Fruit fly (Drosophila melanogaster): ENCODE results near the gene Sirt2.

Sirt2 gene

DNA sequence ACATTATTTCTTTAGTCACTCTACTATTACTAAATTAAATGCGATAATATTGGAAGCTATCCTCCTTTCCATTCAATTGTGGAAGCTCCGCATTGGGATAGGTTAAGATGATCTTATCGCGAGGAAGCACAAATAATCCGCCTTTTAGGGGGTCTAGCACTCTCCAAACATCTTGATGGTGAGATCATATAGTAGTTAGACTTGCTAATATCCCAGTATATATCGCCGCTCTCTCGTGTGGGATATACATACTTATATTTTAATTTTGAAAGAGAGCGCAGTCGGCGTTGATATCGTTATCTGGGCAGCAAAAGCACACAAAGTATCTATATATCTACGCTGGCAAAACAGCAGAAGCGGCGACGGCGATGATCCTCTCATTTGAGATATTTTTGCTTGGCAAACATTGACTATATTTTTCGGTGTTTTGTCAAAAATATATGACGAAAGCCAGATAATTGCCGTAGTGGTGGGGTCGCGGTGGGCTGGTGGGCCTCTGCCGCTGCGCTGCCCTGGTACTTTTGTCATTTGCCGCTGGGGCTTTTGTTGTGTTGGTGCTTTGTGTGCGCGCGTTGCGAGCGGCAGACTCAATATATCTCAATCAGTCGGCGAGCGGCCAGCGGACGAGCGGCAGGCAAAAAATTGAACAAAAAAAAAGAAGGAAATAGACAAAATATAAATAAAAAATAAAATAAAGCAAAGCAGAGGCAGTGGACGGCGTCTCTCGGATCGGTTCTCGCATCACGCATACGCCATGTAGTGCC, 10.7 kb upstream of the Sirt2 start (continued):
- TF ChIP-seq tna (GFP tag; IDR thresholded peaks at IDR 0.05; ENCODE audit: partially characterized antibody), result no peak
- TF ChIP-seq org-1 (GFP tag; optimal IDR thresholded peaks at IDR 0.05), result no peak
- no peak for TF ChIP-seq CG2712 (tag; optimal IDR thresholded peaks at IDR 0.05)
- TF ChIP-seq Lpt (GFP tag; optimal IDR thresholded peaks at IDR 0.05), result no peak
- TF ChIP-seq CG2889 (GFP tag; IDR thresholded peaks at IDR 0.05), result no peak
- TF ChIP-seq danr (GFP tag; IDR thresholded peaks at IDR 0.05), result no peak
- TF ChIP-seq gsb-n (tag; optimal IDR thresholded peaks at IDR 0.05), result no peak
- no peak for TF ChIP-seq gsb (GFP tag; IDR thresholded peaks at IDR 0.05)
- TF ChIP-seq CG8765 (GFP tag; IDR thresholded peaks at IDR 0.05), result no peak
- no peak for TF ChIP-seq bbx (GFP tag; IDR thresholded peaks at IDR 0.05; ENCODE audit: partially characterized antibody)
- TF ChIP-seq CG10431 (GFP tag; optimal IDR thresholded peaks at IDR 0.05), result no peak
- TF ChIP-seq p53 (GFP tag; optimal IDR thresholded peaks at IDR 0.05), result no peak
- TF ChIP-seq scrt (GFP tag; optimal IDR thresholded peaks at IDR 0.05), result no peak
- no peak for TF ChIP-seq Opbp (GFP tag; IDR thresholded peaks at IDR 0.05; ENCODE audit: partially characterized antibody)
- no peak for TF ChIP-seq CG10565 (GFP tag; optimal IDR thresholded peaks at IDR 0.05)
- TF ChIP-seq CG9797 (GFP tag; optimal IDR thresholded peaks at IDR 0.05), result no peak
- peak; percentile 6; the same call in 1 of the 2 replicates for TF ChIP-seq sob (GFP tag; IDR thresholded peaks at IDR 0.05)
- TF ChIP-seq btn (GFP tag; optimal IDR thresholded peaks at IDR 0.05), result no peak
- TF ChIP-seq crol (GFP tag; IDR thresholded peaks at IDR 0.05), result peak; percentile 61; the same call in 1 of the 2 replicates
- TF ChIP-seq sug (tag; optimal IDR thresholded peaks at IDR 0.05), result peak; percentile 82
- no peak for TF ChIP-seq TFAM (GFP tag; optimal IDR thresholded peaks at IDR 0.05)
- TF ChIP-seq CG15269 (tag; optimal IDR thresholded peaks at IDR 0.05), result no peak
- no peak for TF ChIP-seq CG8359 (GFP tag; optimal IDR thresholded peaks at IDR 0.05; ENCODE audit: borderline replicate concordance)
- TF ChIP-seq Ets97D (GFP tag; optimal IDR thresholded peaks at IDR 0.05), result no peak
- TF ChIP-seq Hr3 (GFP tag; optimal IDR thresholded peaks at IDR 0.05), result no peak
- TF ChIP-seq CG1529 (GFP tag; optimal IDR thresholded peaks at IDR 0.05), result no peak
- TF ChIP-seq CG7839 (tag; optimal IDR thresholded peaks at IDR 0.05), result no peak
- TF ChIP-seq tll (GFP tag; optimal IDR thresholded peaks at IDR 0.05), result no peak
- TF ChIP-seq CG17385 (GFP tag; optimal IDR thresholded peaks at IDR 0.05), result no peak
- no peak for TF ChIP-seq Gug (GFP tag; IDR thresholded peaks at IDR 0.05)
- TF ChIP-seq CG6854 (GFP tag; optimal IDR thresholded peaks at IDR 0.05), result no peak
- TF ChIP-seq CG7963 (GFP tag; IDR thresholded peaks at IDR 0.05; ENCODE audit: partially characterized antibody), result no peak
- TF ChIP-seq chif (GFP tag; optimal IDR thresholded peaks at IDR 0.05), result no peak
- peak; percentile 18 for TF ChIP-seq odd (GFP tag; optimal IDR thresholded peaks at IDR 0.05)
- TF ChIP-seq tio (GFP tag; optimal IDR thresholded peaks at IDR 0.05), result no peak
- no peak for TF ChIP-seq en (GFP tag; optimal IDR thresholded peaks at IDR 0.05)
- no peak for TF ChIP-seq Nf-YB (GFP tag; optimal IDR thresholded peaks at IDR 0.05)
- no peak for TF ChIP-seq CG18619 (GFP tag; optimal IDR thresholded peaks at IDR 0.05)
- no peak for TF ChIP-seq inv (GFP tag; IDR thresholded peaks at IDR 0.05; ENCODE audit: partially characterized antibody)
- no peak for TF ChIP-seq chm (GFP tag; IDR thresholded peaks at IDR 0.05)
- TF ChIP-seq lola (GFP tag; optimal IDR thresholded peaks at IDR 0.05), result no peak
- TF ChIP-seq Hey (tag; optimal IDR thresholded peaks at IDR 0.05), result no peak
- peak; percentile 67 for TF ChIP-seq Med (GFP tag)
- TF ChIP-seq toy (GFP tag; IDR thresholded peaks at IDR 0.05), result no peak
- no peak for TF ChIP-seq CG17612 (GFP tag; IDR thresholded peaks at IDR 0.05)
- TF ChIP-seq pita (GFP tag; optimal IDR thresholded peaks at IDR 0.05), result no peak
- no peak for TF ChIP-seq NfI (GFP tag; optimal IDR thresholded peaks at IDR 0.05)
- TF ChIP-seq gce (GFP tag; IDR thresholded peaks at IDR 0.05), result no peak
- no peak for TF ChIP-seq sens-2 (GFP tag; IDR thresholded peaks at IDR 0.05)
- no peak for TF ChIP-seq dimm (GFP tag; IDR thresholded peaks at IDR 0.05)
